Worm (Caenorhabditis elegans): ENCODE results near the gene dmsr-4.

ce11 chrII:379935-380334 is 23.1 kb upstream of the dmsr-4 start, which contains the start of gene C03H5.7:
- TF ChIP-seq ztf-4 (tag; optimal IDR thresholded peaks at IDR 0.05) (no peak), crh-2 (tag; optimal IDR thresholded peaks at IDR 0.05) (no peak), ceh-16 (tag; optimal IDR thresholded peaks at IDR 0.05) (no peak), lsy-2 (tag; optimal IDR thresholded peaks at IDR 0.05) (no peak), ceh-82 (tag; optimal IDR thresholded peaks at IDR 0.05) (no peak), nhr-11 (tag; optimal IDR thresholded peaks at IDR 0.05) (no peak), snpc-4 (tag; optimal IDR thresholded peaks at IDR 0.05) (no peak), elt-1 (tag; optimal IDR thresholded peaks at IDR 0.05) (no peak), nhr-25 (tag; optimal IDR thresholded peaks at IDR 0.05) (no peak), mbf-1 (tag; optimal IDR thresholded peaks at IDR 0.05) (no peak), ama-1 (optimal IDR thresholded peaks at IDR 0.05) (no peak), nhr-237 (tag; optimal IDR thresholded peaks at IDR 0.05) (no peak), lin-11 (tag; optimal IDR thresholded peaks at IDR 0.05) (no peak), elt-3 (tag; optimal IDR thresholded peaks at IDR 0.05) (no peak)
